Worm (Caenorhabditis elegans): ENCODE results near the gene C05C12.5.

C05C12.5 gene

DNA sequence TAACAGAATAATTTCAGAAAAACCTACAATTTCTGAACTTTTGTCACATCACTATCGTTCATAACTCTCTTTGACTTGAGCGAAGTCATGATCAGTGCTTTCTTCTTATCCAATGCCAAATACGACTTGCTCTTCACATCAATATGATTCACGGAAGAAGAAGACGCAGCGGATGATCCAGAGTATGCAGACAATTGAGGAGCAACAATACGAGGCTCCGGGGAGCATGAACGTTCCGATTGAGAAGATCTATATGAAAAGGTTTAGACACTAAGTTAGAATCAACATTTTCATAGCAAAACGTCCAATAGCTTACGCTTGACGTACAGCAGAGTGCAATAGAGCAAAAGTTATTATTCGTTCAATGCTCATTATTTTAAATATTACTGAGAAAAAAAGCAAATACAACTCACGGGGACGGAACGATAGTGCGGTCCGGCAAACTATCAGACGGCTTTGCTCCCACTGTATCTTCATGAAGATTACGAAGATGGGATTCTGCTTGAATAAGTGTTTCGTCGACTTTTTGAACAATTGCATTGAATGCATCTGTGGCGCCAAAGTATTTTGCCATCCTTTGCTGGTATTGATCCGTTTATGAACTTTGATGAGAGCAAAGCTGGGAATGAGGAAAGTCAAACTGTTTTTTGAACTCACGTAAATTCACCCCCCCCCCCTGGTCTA is at the start of gene C05C12.5:
Gene C05C12.5, minus strand, starts transcription at position 642 of the 684 bp plus-strand sequence.
- no peak for TF ChIP-seq lin-32 (GFP tag; optimal IDR thresholded peaks at IDR 0.05)
- no peak for TF ChIP-seq nhr-28 (tag; optimal IDR thresholded peaks at IDR 0.05)
- TF ChIP-seq elt-3 (tag; optimal IDR thresholded peaks at IDR 0.05): no peak
- TF ChIP-seq ztf-11 (tag; optimal IDR thresholded peaks at IDR 0.05): no peak
- TF ChIP-seq snpc-4 (tag; optimal IDR thresholded peaks at IDR 0.05): no peak
- no peak for TF ChIP-seq unc-39 (tag; optimal IDR thresholded peaks at IDR 0.05)
- TF ChIP-seq sptf-1 (tag; optimal IDR thresholded peaks at IDR 0.05): no peak
- no peak for TF ChIP-seq cnd-1 (tag; optimal IDR thresholded peaks at IDR 0.05)
- TF ChIP-seq nhr-12 (tag; optimal IDR thresholded peaks at IDR 0.05): no peak
- no peak for TF ChIP-seq ceh-39 (tag; optimal IDR thresholded peaks at IDR 0.05)
- TF ChIP-seq ces-1 (GFP tag; optimal IDR thresholded peaks at IDR 0.05): no peak
- no peak for TF ChIP-seq tbx-8 (GFP tag; optimal IDR thresholded peaks at IDR 0.05)
- TF ChIP-seq nhr-76 (tag; optimal IDR thresholded peaks at IDR 0.05): no peak
- TF ChIP-seq flh-1 (GFP tag; optimal IDR thresholded peaks at IDR 0.05): no peak

DNA sequence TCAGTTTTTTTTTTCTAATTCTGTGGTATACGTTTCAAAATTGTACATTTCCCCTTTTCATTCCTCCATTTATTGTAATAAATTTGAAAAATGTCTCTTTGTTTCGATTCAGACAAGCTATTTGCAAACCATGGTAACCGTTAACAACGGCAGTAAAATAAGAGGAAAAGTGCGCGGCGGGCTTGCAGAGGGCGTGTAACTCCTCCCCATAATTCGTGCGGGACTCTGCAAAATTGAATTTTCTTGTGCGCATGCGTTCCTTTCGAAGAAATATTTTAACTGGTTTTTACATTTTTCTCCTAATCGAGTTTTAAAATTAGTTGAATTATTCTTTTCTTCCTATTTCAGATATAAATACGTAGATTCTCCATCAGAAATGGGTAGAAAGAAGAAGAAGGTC is 49.6 kb upstream of the C05C12.5 start, which contains the start of gene znf-207:
Gene znf-207, plus strand, starts transcription at position 349 of the 400 bp plus-strand sequence.
- TF ChIP-seq zip-8 (tag; optimal IDR thresholded peaks at IDR 0.05) (no peak), nhr-237 (tag; optimal IDR thresholded peaks at IDR 0.05) (peak; percentile 16), nhr-76 (tag; optimal IDR thresholded peaks at IDR 0.05) (no peak), ztf-11 (tag; optimal IDR thresholded peaks at IDR 0.05) (peak; percentile 47), lsy-2 (tag; optimal IDR thresholded peaks at IDR 0.05) (peak; percentile 26), unc-62 (GFP tag; optimal IDR thresholded peaks at IDR 0.05) (no peak), ces-1 (GFP tag; optimal IDR thresholded peaks at IDR 0.05) (peak; percentile 95), lin-32 (GFP tag; optimal IDR thresholded peaks at IDR 0.05) (peak; percentile 9), ceh-43 (GFP tag; optimal IDR thresholded peaks at IDR 0.05) (peak; percentile 29), ceh-39 (tag; optimal IDR thresholded peaks at IDR 0.05) (no peak), pha-4 (tag; optimal IDR thresholded peaks at IDR 0.05) (peak; percentile 25), ham-2 (GFP tag; optimal IDR thresholded peaks at IDR 0.05) (no peak), sem-2 (GFP tag; optimal IDR thresholded peaks at IDR 0.05) (no peak), blmp-1 (tag; optimal IDR thresholded peaks at IDR 0.05) (no peak), unc-120 (tag; optimal IDR thresholded peaks at IDR 0.05; ENCODE audit: poor library complexity, severe bottlenecking) (peak; percentile 45), snpc-4 (tag; optimal IDR thresholded peaks at IDR 0.05) (no peak), drap-1 (GFP tag; optimal IDR thresholded peaks at IDR 0.05) (peak; percentile 44), bed-3 (GFP tag; optimal IDR thresholded peaks at IDR 0.05) (no peak), ceh-83 (GFP tag; optimal IDR thresholded peaks at IDR 0.05) (no peak), elt-1 (tag; optimal IDR thresholded peaks at IDR 0.05; ENCODE audit: borderline replicate concordance, insufficient read depth) (peak; percentile 20), mab-5 (tag; optimal IDR thresholded peaks at IDR 0.05) (no peak), nhr-2 (tag; optimal IDR thresholded peaks at IDR 0.05) (no peak), mls-2 (tag; optimal IDR thresholded peaks at IDR 0.05) (peak; percentile 48), nhr-12 (tag; optimal IDR thresholded peaks at IDR 0.05) (no peak), lin-13 (tag; optimal IDR thresholded peaks at IDR 0.05) (peak; percentile 28), cnd-1 (tag; optimal IDR thresholded peaks at IDR 0.05) (peak; percentile 45), elt-3 (tag; optimal IDR thresholded peaks at IDR 0.05) (no peak), hlh-1 (tag; optimal IDR thresholded peaks at IDR 0.05) (no peak), sptf-1 (tag; optimal IDR thresholded peaks at IDR 0.05) (peak; percentile 76), tbx-8 (GFP tag; optimal IDR thresholded peaks at IDR 0.05) (no peak), flh-1 (GFP tag; optimal IDR thresholded peaks at IDR 0.05) (peak; percentile 5), unc-39 (tag; optimal IDR thresholded peaks at IDR 0.05) (no peak), M03D4.4 (tag; optimal IDR thresholded peaks at IDR 0.05) (peak; percentile 49), nhr-28 (tag; optimal IDR thresholded peaks at IDR 0.05) (no peak), mep-1 (tag; optimal IDR thresholded peaks at IDR 0.05) (peak; percentile 47)

DNA sequence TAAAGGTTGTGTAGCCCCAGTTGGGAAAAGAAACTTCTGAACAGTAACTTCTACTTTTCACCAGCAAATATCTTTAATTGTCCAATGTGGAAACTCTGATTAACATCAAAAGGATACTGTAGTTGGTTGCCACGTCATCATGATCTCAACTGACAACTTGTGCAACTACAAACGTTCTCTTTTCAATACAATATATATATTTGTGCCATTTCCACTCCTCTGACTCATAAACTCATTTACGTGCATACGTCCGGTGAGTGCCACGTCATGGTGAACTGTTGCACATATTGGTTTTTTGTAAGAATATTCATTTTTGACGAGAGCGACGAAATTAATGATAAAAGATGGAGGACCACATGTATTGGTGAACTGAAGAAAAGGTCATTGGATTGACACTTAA is 46.8 kb upstream of the C05C12.5 start:
- TF ChIP-seq elt-1 (tag; optimal IDR thresholded peaks at IDR 0.05; ENCODE audit: borderline replicate concordance, insufficient read depth) (no peak), nhr-76 (tag; optimal IDR thresholded peaks at IDR 0.05) (no peak), snpc-4 (tag; optimal IDR thresholded peaks at IDR 0.05) (no peak), unc-39 (tag; optimal IDR thresholded peaks at IDR 0.05) (no peak), ceh-43 (GFP tag; optimal IDR thresholded peaks at IDR 0.05) (no peak), mep-1 (tag; optimal IDR thresholded peaks at IDR 0.05) (no peak), nhr-12 (tag; optimal IDR thresholded peaks at IDR 0.05) (no peak), unc-62 (GFP tag; optimal IDR thresholded peaks at IDR 0.05) (no peak), nhr-237 (tag; optimal IDR thresholded peaks at IDR 0.05) (no peak), hlh-1 (tag; optimal IDR thresholded peaks at IDR 0.05) (no peak), elt-3 (tag; optimal IDR thresholded peaks at IDR 0.05) (no peak), flh-1 (GFP tag; optimal IDR thresholded peaks at IDR 0.05) (no peak), sem-2 (GFP tag; optimal IDR thresholded peaks at IDR 0.05) (no peak), ham-2 (GFP tag; optimal IDR thresholded peaks at IDR 0.05) (no peak)
